Fruit fly (Drosophila melanogaster) whole organism, embryonic: ENCODE measurements around the gene Tlk.
A peak's percentile ranks its signal among the peaks of the same experiment; 100 is the strongest.

Source experiments
- Atf-2 ChIP-seq: fragments of 200-800 bp; sonication (Bioruptor generic); optimal IDR thresholded peaks from 2 replicates; lab custom pipeline; 2016; ENCODE audit warnings: missing biosample characterization, missing genetic modification characterization
- B-H1 ChIP-seq: fragments of 200-800 bp; sonication (Bioruptor generic); IDR thresholded peaks from 3 replicates; pipeline ENCODE4 v1.3.6; 2022; ENCODE audit warnings: missing biosample characterization, missing genetic modification characterization
- Blimp-1 ChIP-seq: fragments of 200-800 bp; sonication (Bioruptor generic); optimal IDR thresholded peaks from 3 replicates; lab custom pipeline; 2018; ENCODE audit warnings: missing biosample characterization, missing genetic modification characterization, mild to moderate bottlenecking, moderate library complexity, missing genetic modification reagents
- C15 ChIP-seq: fragments of 200-800 bp; sonication (Bioruptor generic); IDR thresholded peaks from 3 replicates; pipeline ENCODE4 v1.3.6; 2022; ENCODE audit warnings: missing biosample characterization, missing genetic modification characterization
- CG12219 ChIP-seq: fragments of 200-800 bp; sonication (Bioruptor generic); optimal IDR thresholded peaks from 3 replicates; lab custom pipeline; 2018; ENCODE audit warnings: missing biosample characterization, mild to moderate bottlenecking, missing genetic modification characterization
- CG14014 ChIP-seq: fragments of 200-800 bp; sonication (Bioruptor generic); IDR thresholded peaks from 2 replicates; pipeline ENCODE4 v1.3.6; 2022; ENCODE audit warnings: missing biosample characterization, missing genetic modification characterization
- CG16779 ChIP-seq: fragments of 200-800 bp; sonication (Bioruptor generic); IDR thresholded peaks from 2 replicates; pipeline ENCODE4 v1.3.6; 2022; ENCODE audit warnings: missing biosample characterization, missing genetic modification characterization
- CG17385 ChIP-seq: fragments of 200-800 bp; sonication (Bioruptor generic); optimal IDR thresholded peaks from 3 replicates; lab custom pipeline; 2018; ENCODE audit warnings: missing biosample characterization, mild to moderate bottlenecking, missing genetic modification characterization
- CG30020 ChIP-seq: fragments of 200-800 bp; optimal IDR thresholded peaks from 2 replicates; lab custom pipeline; 2019; ENCODE audit warnings: missing biosample characterization, mild to moderate bottlenecking, missing genetic modification characterization, moderate library complexity
- CG30431 ChIP-seq: fragments of 200-800 bp; sonication (Bioruptor generic); optimal IDR thresholded peaks from 2 replicates; lab custom pipeline; 2017; ENCODE audit warnings: missing biosample characterization, missing genetic modification characterization
- CG31365 ChIP-seq: fragments of 200-800 bp; sonication (Bioruptor generic); optimal IDR thresholded peaks from 2 replicates; lab custom pipeline; 2018; ENCODE audit warnings: missing biosample characterization, mild to moderate bottlenecking, missing genetic modification characterization
- CG31388 ChIP-seq: fragments of 200-800 bp; sonication (Bioruptor generic); optimal IDR thresholded peaks from 2 replicates; lab custom pipeline; 2016; ENCODE audit warnings: missing biosample characterization, missing genetic modification characterization
- CG32772 ChIP-seq: fragments of 200-800 bp; sonication (Bioruptor generic); IDR thresholded peaks from 2 replicates; pipeline ENCODE4 v1.3.6; 2022; ENCODE audit warnings: missing biosample characterization, missing genetic modification characterization
- CG3847 ChIP-seq: fragments of 200-800 bp; sonication (Bioruptor generic); IDR thresholded peaks from 2 replicates; pipeline ENCODE4 v1.3.6; 2022; ENCODE audit warnings: missing biosample characterization, missing genetic modification characterization
- CG4617 ChIP-seq: fragments of 200-800 bp; sonication (Bioruptor generic); optimal IDR thresholded peaks from 3 replicates; lab custom pipeline; 2016; ENCODE audit warnings: missing biosample characterization, missing genetic modification characterization, borderline replicate concordance
- CG4820 ChIP-seq: fragments of 200-800 bp; sonication (Bioruptor generic); optimal IDR thresholded peaks from 3 replicates; lab custom pipeline; 2016; ENCODE audit warnings: missing biosample characterization, missing genetic modification characterization
- Deaf1 ChIP-seq: fragments of 200-800 bp; optimal IDR thresholded peaks from 3 replicates; lab custom pipeline; 2019; ENCODE audit warnings: missing biosample characterization, mild to moderate bottlenecking, missing genetic modification characterization, moderate library complexity
- Eip74EF ChIP-seq, 2 experiments: fragments of 200-800 bp in 1 of 2; fragments of >200 bp in 1 of 2; sonication (Bioruptor generic) in 1 of 2; optimal IDR thresholded peaks; 2 replicates each; lab custom pipeline; 2017 to 2019; ENCODE audit warnings: missing biosample characterization in 2 of 2, missing genetic modification characterization in 2 of 2, mild to moderate bottlenecking in 1 of 2, moderate library complexity in 1 of 2
- Gsc ChIP-seq: fragments of 200-800 bp; sonication (Bioruptor generic); IDR thresholded peaks from 2 replicates; pipeline ENCODE4 v1.3.6; 2022; ENCODE audit warnings: missing biosample characterization, missing genetic modification characterization
- H15 ChIP-seq: fragments of 200-800 bp; sonication (Bioruptor generic); IDR thresholded peaks from 3 replicates; pipeline ENCODE4 v1.3.6; 2022; ENCODE audit warnings: missing biosample characterization, missing genetic modification characterization
- Hr39 ChIP-seq: fragments of >200 bp; optimal IDR thresholded peaks from 2 replicates; lab custom pipeline; 2017
- Mad ChIP-seq: fragments of 200-800 bp; sonication (Bioruptor generic); optimal IDR thresholded peaks from 2 replicates; lab custom pipeline; 2016; ENCODE audit warnings: missing biosample characterization, missing genetic modification characterization
- NC2β ChIP-seq: fragments of 200-800 bp; sonication (Bioruptor generic); optimal IDR thresholded peaks from 2 replicates; lab custom pipeline; 2016; ENCODE audit warnings: missing biosample characterization, missing genetic modification characterization
- Opbp ChIP-seq: fragments of 200-800 bp; sonication (Bioruptor generic); IDR thresholded peaks from 3 replicates; pipeline ENCODE4 v1.3.6; 2022; ENCODE audit warnings: missing biosample characterization, missing genetic modification characterization; ENCODE audit not compliant: partially characterized antibody
- PHDP ChIP-seq: fragments of 200-800 bp; sonication (Bioruptor generic); optimal IDR thresholded peaks from 3 replicates; lab custom pipeline; 2018; ENCODE audit warnings: missing biosample characterization, mild to moderate bottlenecking, missing genetic modification characterization, moderate library complexity
- Scr ChIP-seq: fragments of 200-800 bp; sonication (Bioruptor generic); IDR thresholded peaks from 2 replicates; pipeline ENCODE4 v1.3.6; 2022; ENCODE audit warnings: missing biosample characterization, missing genetic modification characterization; ENCODE audit not compliant: partially characterized antibody
- Six4 ChIP-seq: fragments of 200-800 bp; sonication (Bioruptor generic); optimal IDR thresholded peaks from 2 replicates; lab custom pipeline; 2016; ENCODE audit warnings: missing biosample characterization, missing genetic modification characterization
- Stat92E ChIP-seq, 3 experiments: fragments of >200 bp in 2 of 3; fragments of 200-800 bp in 1 of 3; sonication (Bioruptor generic) in 1 of 3; optimal IDR thresholded peaks; 2 replicates each; lab custom pipeline; 2017 to 2019; ENCODE audit warnings: missing biosample characterization in 3 of 3, missing genetic modification characterization in 3 of 3, mild to moderate bottlenecking in 1 of 3, moderate library complexity in 1 of 3
- Usf ChIP-seq: fragments of 200-800 bp; sonication (Bioruptor generic); optimal IDR thresholded peaks from 2 replicates; lab custom pipeline; 2017; ENCODE audit warnings: missing genotype, missing biosample characterization, missing genetic modification characterization
- Xbp1 ChIP-seq: fragments of 200-800 bp; sonication (Bioruptor generic); optimal IDR thresholded peaks from 3 replicates; lab custom pipeline; 2016; ENCODE audit warnings: missing biosample characterization, mild to moderate bottlenecking, missing genetic modification characterization
- bcd ChIP-seq: fragments of 200-800 bp; sonication (Bioruptor generic); optimal IDR thresholded peaks from 2 replicates; lab custom pipeline; 2017; ENCODE audit warnings: missing biosample characterization, mild to moderate bottlenecking, missing genetic modification characterization
- br ChIP-seq: fragments of >200 bp; optimal IDR thresholded peaks from 2 replicates; lab custom pipeline; 2017
- cwo ChIP-seq: fragments of 200-800 bp; sonication (Bioruptor generic); optimal IDR thresholded peaks from 3 replicates; lab custom pipeline; 2017; ENCODE audit warnings: missing biosample characterization, missing genetic modification characterization, mild to moderate bottlenecking, moderate library complexity, missing genetic modification reagents
- dan ChIP-seq: fragments of 200-800 bp; sonication (Bioruptor generic); IDR thresholded peaks from 2 replicates; pipeline ENCODE4 v1.3.6; 2022; ENCODE audit warnings: missing biosample characterization, missing genetic modification characterization
- disco-r ChIP-seq: fragments of 200-800 bp; sonication (Bioruptor generic); optimal IDR thresholded peaks from 2 replicates; lab custom pipeline; 2016; ENCODE audit warnings: missing biosample characterization, missing genetic modification characterization
- dmrt11E ChIP-seq: fragments of 200-800 bp; sonication (Bioruptor generic); optimal IDR thresholded peaks from 3 replicates; lab custom pipeline; 2018; ENCODE audit warnings: missing biosample characterization, mild to moderate bottlenecking, missing genetic modification characterization, moderate library complexity
- esg ChIP-seq: fragments of 200-800 bp; sonication (Bioruptor generic); conservative IDR thresholded peaks from 2 replicates; pipeline ENCODE4 v1.3.6; 2022; ENCODE audit warnings: missing biosample characterization, missing genetic modification characterization
- ewg ChIP-seq: fragments of 200-800 bp; sonication (Bioruptor generic); optimal IDR thresholded peaks from 3 replicates; lab custom pipeline; 2017; ENCODE audit warnings: mild to moderate bottlenecking, missing biosample characterization, missing genetic modification reagents, missing genetic modification characterization
- gro ChIP-seq: fragments of 200-800 bp; sonication (Bioruptor generic); optimal IDR thresholded peaks from 2 replicates; lab custom pipeline; 2016; ENCODE audit warnings: missing biosample characterization, missing genetic modification characterization
- kah ChIP-seq: fragments of 200-800 bp; sonication (Bioruptor generic); optimal IDR thresholded peaks from 2 replicates; lab custom pipeline; 2018; ENCODE audit warnings: missing biosample characterization, mild to moderate bottlenecking, missing genetic modification characterization
- knrl ChIP-seq: fragments of 200-800 bp; sonication (Bioruptor generic); IDR thresholded peaks from 3 replicates; pipeline ENCODE4 v1.3.6; 2022; ENCODE audit warnings: missing biosample characterization, missing genetic modification characterization; ENCODE audit not compliant: partially characterized antibody
- mam ChIP-seq: fragments of 200-800 bp; sonication (Bioruptor generic); optimal IDR thresholded peaks from 3 replicates; lab custom pipeline; 2016; ENCODE audit warnings: missing biosample characterization, missing genetic modification characterization
- pan ChIP-seq, 4 experiments: fragments of >200 bp in 3 of 4; fragments of 200-800 bp in 1 of 4; sonication (Bioruptor generic) in 1 of 4; optimal IDR thresholded peaks in 3 of 4; IDR thresholded peaks in 1 of 4; 2 replicates each; pipeline versions ENCODE4 v1.3.6 to Lab custom; 2017 to 2022; ENCODE audit warnings: missing biosample characterization in 2 of 4, missing genetic modification characterization in 2 of 4, mixed read lengths in 1 of 4
- pnt ChIP-seq: fragments of 200-800 bp; sonication (Bioruptor generic); optimal IDR thresholded peaks from 3 replicates; lab custom pipeline; 2016; ENCODE audit warnings: missing biosample characterization, missing genetic modification characterization
- sd ChIP-seq: fragments of 200-800 bp; sonication (Bioruptor generic); optimal IDR thresholded peaks from 3 replicates; lab custom pipeline; 2018; ENCODE audit warnings: missing biosample characterization, mild to moderate bottlenecking, missing genetic modification characterization, moderate library complexity
- sim ChIP-seq: fragments of 200-800 bp; sonication (Bioruptor generic); IDR thresholded peaks from 2 replicates; pipeline ENCODE4 v1.3.6; 2022; ENCODE audit warnings: missing biosample characterization, missing genetic modification characterization
- so ChIP-seq: fragments of 200-800 bp; sonication (Bioruptor generic); IDR thresholded peaks from 3 replicates; pipeline ENCODE4 v1.3.6; 2022; ENCODE audit warnings: missing biosample characterization, missing genetic modification characterization
- tin ChIP-seq: fragments of 200-800 bp; sonication (Bioruptor generic); optimal IDR thresholded peaks from 3 replicates; lab custom pipeline; 2016; ENCODE audit warnings: missing biosample characterization, missing genetic modification characterization

The Tlk gene

DNA sequence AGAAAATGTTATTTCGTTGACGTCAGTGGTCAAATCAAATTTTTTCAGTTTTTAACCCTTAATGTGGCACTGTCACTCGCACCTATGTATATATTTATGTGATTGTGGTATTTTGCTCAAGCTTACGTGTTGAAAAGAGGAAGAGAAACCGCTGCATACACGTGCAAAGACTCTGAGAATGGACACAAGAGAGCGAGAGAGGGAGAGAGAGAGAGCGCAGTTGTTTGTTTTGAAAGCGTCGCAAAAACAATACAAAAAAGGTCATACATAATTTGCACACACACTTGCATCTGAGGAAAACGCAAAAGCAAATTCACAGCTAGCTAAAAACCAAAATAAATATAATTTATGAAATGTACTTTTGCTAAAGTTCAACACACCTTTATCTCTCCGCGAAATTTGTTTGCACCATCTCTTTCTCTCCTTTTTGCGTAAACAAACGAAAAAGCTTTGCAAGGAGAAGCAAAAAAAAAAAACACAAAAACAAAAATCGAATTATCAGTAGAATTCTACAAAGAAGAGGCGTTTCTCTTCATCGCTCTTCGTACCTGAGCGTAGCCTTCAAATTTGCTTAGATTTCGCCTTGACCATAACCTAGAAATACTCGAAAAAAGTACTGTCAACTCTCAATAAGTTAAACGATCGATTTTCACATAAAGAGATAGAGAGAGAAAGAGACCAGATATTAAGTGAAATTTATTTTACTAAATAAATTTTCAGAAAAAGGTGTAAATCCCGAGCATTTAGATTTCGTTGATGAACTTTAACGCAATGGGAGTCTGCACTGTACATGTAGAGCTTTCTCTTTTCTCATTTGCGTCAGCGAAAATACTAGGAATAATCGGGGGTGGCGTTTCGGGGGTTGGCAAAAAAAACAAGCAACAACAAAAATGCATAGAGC lies 47.5 kb upstream of the Tlk start (continued):
- TF ChIP-seq CG16779 (GFP tag; lab: Robert Waterston, UW) (peak; percentile 61), Xbp1 (peak; percentile 19), dmrt11E (no peak), C15 (GFP tag; lab: Robert Waterston, UW) (peak; percentile 25; the same call in 1 of the 3 replicates), Hr39 (no peak), CG14014 (GFP tag; lab: Robert Waterston, UW) (peak; percentile 67), H15 (GFP tag; lab: Robert Waterston, UW) (peak; percentile 33; the same call in 1 of the 3 replicates), sim (GFP tag; lab: Robert Waterston, UW) (no peak), sd (tag; lab: Kevin White, UChicago) (peak; percentile 3), knrl (GFP tag; lab: Robert Waterston, UW) (no peak), tin (no peak), Blimp-1 (no peak), CG31365 (tag; lab: Kevin White, UChicago) (no peak), kah (GFP tag; lab: Kevin White, UChicago) (no peak), Six4 (GFP tag; lab: Kevin White, UChicago) (no peak), B-H1 (GFP tag; lab: Robert Waterston, UW) (peak; percentile 10; the same call in 1 of the 3 replicates), Opbp (GFP tag; lab: Robert Waterston, UW) (no peak), Stat92E (GFP tag; optimal IDR thresholded peaks at IDR 0.05; lab: Kevin White, UChicago) (no peak), CG4617 (GFP tag; lab: Kevin White, UChicago) (no peak), CG3847 (GFP tag; lab: Robert Waterston, UW) (peak; percentile 59), bcd (GFP tag; lab: Kevin White, UChicago) (peak; percentile 27), CG32772 (0 out of 2 replicates have a peak, but pooled peaks have one; percentile 29), Mad (GFP tag; lab: Kevin White, UChicago) (no peak), CG12219 (GFP tag; lab: Kevin White, UChicago) (no peak), CG30431 (GFP tag; lab: Kevin White, UChicago) (no peak), mam (GFP tag; lab: Kevin White, UChicago) (peak; percentile 71), gro (peak; percentile 33), CG4820 (GFP tag; lab: Kevin White, UChicago) (no peak), PHDP (tag; lab: Kevin White, UChicago) (peak; percentile 19), NC2β (GFP tag; lab: Kevin White, UChicago) (no peak), dan (GFP tag; lab: Robert Waterston, UW) (no peak), disco-r (GFP tag; lab: Kevin White, UChicago) (no peak), esg (GFP tag; lab: Robert Waterston, UW) (peak; percentile 32; the same call in 1 of the 2 replicates), Eip74EF (GFP tag; optimal IDR thresholded peaks at IDR 0.05; lab: Kevin White, UChicago) (no peak), ewg (GFP tag; lab: Kevin White, UChicago) (no peak), cwo (GFP tag; lab: Kevin White, UChicago) (peak; percentile 67), pnt (GFP tag; lab: Kevin White, UChicago) (no peak), Scr (GFP tag; lab: Robert Waterston, UW) (no peak), Usf (peak; percentile 11), Atf-2 (no peak), pan (optimal IDR thresholded peaks at IDR 0.05; lab: Kevin White, UChicago) (no peak), pan (GFP tag; optimal IDR thresholded peaks at IDR 0.05 in 1 of 2, IDR thresholded peaks at IDR 0.05 in 1 of 2) (peak in 1 of 2 experiments; percentile 74), CG30020 (tag; lab: Kevin White, UChicago) (no peak), Deaf1 (tag; lab: Kevin White, UChicago) (peak; percentile 6), CG17385 (GFP tag; lab: Kevin White, UChicago) (peak; percentile 85), Gsc (GFP tag; lab: Robert Waterston, UW) (no peak), so (peak; percentile 46; the same call in 1 of the 3 replicates), br (lab: Kevin White, UChicago) (no peak), CG31388 (GFP tag; lab: Kevin White, UChicago) (no peak)
